Worm (Caenorhabditis elegans) whole organism, late embryonic: ENCODE data around the gene srxa-11.
A peak's percentile ranks its signal among the peaks of the same experiment; 100 is the strongest.

Experiments
- C08G9.2 ChIP-seq: sonication (generic microtip); optimal IDR thresholded peaks from 2 replicates; lab custom pipeline; 2016; ENCODE audit warnings: mild to moderate bottlenecking, missing genetic modification characterization, moderate library complexity, missing compliant biosample characterization
- C38D4.7 ChIP-seq: fragments of 200-800 bp; sonication (Bioruptor generic); optimal IDR thresholded peaks from 2 replicates; lab custom pipeline; 2018; ENCODE audit warnings: mild to moderate bottlenecking, missing genetic modification characterization, moderate library complexity, missing compliant biosample characterization
- F13H6.1 ChIP-seq: sonication (generic microtip); optimal IDR thresholded peaks from 2 replicates; lab custom pipeline; 2016; ENCODE audit warnings: missing genetic modification characterization, missing compliant biosample characterization
- K09A11.1 ChIP-seq: sonication (generic microtip); optimal IDR thresholded peaks from 2 replicates; lab custom pipeline; 2017; ENCODE audit warnings: antibody characterized with exemption, mild to moderate bottlenecking, missing genetic modification characterization, missing compliant biosample characterization; ENCODE audit not compliant: insufficient read depth
- ama-1 ChIP-seq: fragments of 150-350 bp; optimal IDR thresholded peaks from 2 replicates; lab custom pipeline; 2014
- ceh-19 ChIP-seq: fragments of 200-800 bp; sonication (Bioruptor generic); optimal IDR thresholded peaks from 2 replicates; lab custom pipeline; 2018; ENCODE audit warnings: mild to moderate bottlenecking, missing genetic modification characterization, missing compliant biosample characterization
- ceh-2 ChIP-seq: sonication (generic microtip); optimal IDR thresholded peaks from 2 replicates; lab custom pipeline; 2016; ENCODE audit warnings: missing genotype, missing genetic modification characterization, missing compliant biosample characterization
- ceh-24 ChIP-seq: sonication (generic microtip); optimal IDR thresholded peaks from 2 replicates; lab custom pipeline; 2016; ENCODE audit warnings: mild to moderate bottlenecking, missing genetic modification characterization, missing compliant biosample characterization
- ceh-31 ChIP-seq: sonication (generic microtip); optimal IDR thresholded peaks from 2 replicates; lab custom pipeline; 2016; ENCODE audit warnings: missing genetic modification characterization, missing compliant biosample characterization
- ceh-34 ChIP-seq: sonication (generic microtip); optimal IDR thresholded peaks from 2 replicates; lab custom pipeline; 2016; ENCODE audit warnings: mild to moderate bottlenecking, missing genetic modification characterization, missing compliant biosample characterization
- ceh-45 ChIP-seq: fragments of 200-800 bp; sonication (Bioruptor generic); IDR thresholded peaks from 2 replicates; pipeline ENCODE4 v1.3.6; 2022; ENCODE audit warnings: missing genetic modification reagents, missing genetic modification characterization, missing compliant biosample characterization
- ceh-48 ChIP-seq: sonication (generic microtip); optimal IDR thresholded peaks from 2 replicates; lab custom pipeline; 2016; ENCODE audit warnings: missing genetic modification characterization, inconsistent platforms, missing compliant biosample characterization
- ceh-6 ChIP-seq: fragments of 200-800 bp; sonication (Bioruptor generic); optimal IDR thresholded peaks from 2 replicates; lab custom pipeline; 2018; ENCODE audit warnings: mild to moderate bottlenecking, missing genetic modification characterization, missing compliant biosample characterization
- che-1 ChIP-seq: sonication (generic microtip); optimal IDR thresholded peaks from 2 replicates; lab custom pipeline; 2016; ENCODE audit warnings: mild to moderate bottlenecking, missing genetic modification characterization, missing compliant biosample characterization
- dmd-4 ChIP-seq: sonication (generic microtip); optimal IDR thresholded peaks from 2 replicates; lab custom pipeline; 2016; ENCODE audit warnings: borderline replicate concordance, missing genetic modification characterization, missing compliant biosample characterization
- elt-4 ChIP-seq: sonication (generic microtip); optimal IDR thresholded peaks from 2 replicates; lab custom pipeline; 2016; ENCODE audit warnings: missing genetic modification characterization, missing compliant biosample characterization
- eyg-1 ChIP-seq: sonication (generic microtip); optimal IDR thresholded peaks from 2 replicates; lab custom pipeline; 2016; ENCODE audit warnings: missing genotype, missing genetic modification characterization, missing compliant biosample characterization
- fkh-10 ChIP-seq: fragments of 150-350 bp; optimal IDR thresholded peaks from 2 replicates; lab custom pipeline; 2014; ENCODE audit warnings: missing biosample characterization, missing genetic modification reagents, missing genetic modification characterization
- hlh-13 ChIP-seq: fragments of 200-800 bp; sonication (Bioruptor generic); optimal IDR thresholded peaks from 2 replicates; lab custom pipeline; 2018; ENCODE audit warnings: mild to moderate bottlenecking, missing genetic modification characterization, missing compliant biosample characterization
- hlh-30 ChIP-seq: sonication (generic microtip); optimal IDR thresholded peaks from 2 replicates; lab custom pipeline; 2017; ENCODE audit warnings: antibody characterized with exemption, missing genetic modification characterization, missing compliant biosample characterization; ENCODE audit not compliant: insufficient read depth
- hlh-6 ChIP-seq: sonication (generic microtip); optimal IDR thresholded peaks from 2 replicates; lab custom pipeline; 2016; ENCODE audit warnings: missing genotype, missing genetic modification characterization, missing compliant biosample characterization
- lim-6 ChIP-seq: sonication (generic microtip); optimal IDR thresholded peaks from 2 replicates; lab custom pipeline; 2016; ENCODE audit warnings: missing genetic modification characterization, missing compliant biosample characterization
- mec-3 ChIP-seq: sonication (generic microtip); optimal IDR thresholded peaks from 2 replicates; lab custom pipeline; 2016; ENCODE audit warnings: borderline replicate concordance, missing genetic modification characterization, missing compliant biosample characterization
- nfya-1 ChIP-seq: sonication (generic microtip); optimal IDR thresholded peaks from 2 replicates; lab custom pipeline; 2017; ENCODE audit warnings: missing genetic modification characterization, mild to moderate bottlenecking, missing compliant biosample characterization, antibody characterized with exemption, moderate library complexity
- nhr-11 ChIP-seq: fragments of 150-350 bp; optimal IDR thresholded peaks from 2 replicates; lab custom pipeline; 2014; ENCODE audit warnings: missing biosample characterization, missing genetic modification characterization
- pag-3 ChIP-seq: sonication (generic microtip); optimal IDR thresholded peaks from 2 replicates; lab custom pipeline; 2016; ENCODE audit warnings: missing compliant biosample characterization, missing genetic modification characterization, borderline replicate concordance
- pha-2 ChIP-seq: sonication (generic microtip); optimal IDR thresholded peaks from 2 replicates; lab custom pipeline; 2017; ENCODE audit warnings: mild to moderate bottlenecking, missing genetic modification characterization, missing compliant biosample characterization
- pqm-1 ChIP-seq: sonication (generic microtip); optimal IDR thresholded peaks from 2 replicates; lab custom pipeline; 2016; ENCODE audit warnings: missing genetic modification characterization, missing compliant biosample characterization
- rnt-1 ChIP-seq: sonication (generic microtip); optimal IDR thresholded peaks from 2 replicates; lab custom pipeline; 2016; ENCODE audit warnings: missing genetic modification characterization, missing compliant biosample characterization
- sox-4 ChIP-seq: sonication (generic microtip); optimal IDR thresholded peaks from 2 replicates; lab custom pipeline; 2017; ENCODE audit warnings: mild to moderate bottlenecking, missing genetic modification characterization, inconsistent platforms, missing compliant biosample characterization
- syd-9 ChIP-seq: sonication (generic microtip); optimal IDR thresholded peaks from 2 replicates; lab custom pipeline; 2016; ENCODE audit warnings: mild to moderate bottlenecking, missing genetic modification characterization, moderate library complexity, missing compliant biosample characterization
- tbx-7 ChIP-seq: sonication (generic microtip); optimal IDR thresholded peaks from 2 replicates; lab custom pipeline; 2016; ENCODE audit warnings: missing genotype, missing genetic modification characterization, missing compliant biosample characterization
- ttx-3 ChIP-seq: sonication (generic microtip); optimal IDR thresholded peaks from 2 replicates; lab custom pipeline; 2016; ENCODE audit warnings: missing genetic modification reagents, missing genetic modification characterization, missing compliant biosample characterization
- unc-3 ChIP-seq, 2 experiments: fragments of 200-800 bp in 1 of 2; sonication (Bioruptor generic) in 1 of 2; sonication (generic microtip) in 1 of 2; conservative IDR thresholded peaks in 1 of 2; optimal IDR thresholded peaks in 1 of 2; 2 replicates each; pipeline versions ENCODE4 v1.3.6 to Lab custom; 2016 to 2022; ENCODE audit warnings: missing compliant biosample characterization in 2 of 2, missing genetic modification characterization in 2 of 2, missing genetic modification reagents in 1 of 2
- unc-42 ChIP-seq: sonication (generic microtip); optimal IDR thresholded peaks from 2 replicates; lab custom pipeline; 2016; ENCODE audit warnings: missing genotype, missing genetic modification characterization, missing compliant biosample characterization
- zip-5 ChIP-seq: sonication (generic microtip); optimal IDR thresholded peaks from 2 replicates; lab custom pipeline; 2016; ENCODE audit warnings: missing genetic modification characterization, missing compliant biosample characterization

The srxa-11 gene

ce11 chrV:13880163-13880562 lies 43.8 kb upstream of the srxa-11 start:
- no peak for TF ChIP-seq C08G9.2
- no peak for TF ChIP-seq pqm-1 (tag; lab: Kevin White, UChicago)
- no peak for TF ChIP-seq elt-4
- no peak for TF ChIP-seq zip-5 (tag; lab: Kevin White, UChicago)
- peak; percentile 18 for TF ChIP-seq unc-42 (tag; lab: Kevin White, UChicago)
- TF ChIP-seq nfya-1 (tag; lab: Kevin White, UChicago): no peak
- no peak for TF ChIP-seq nhr-11
- TF ChIP-seq ceh-45 (GFP tag; lab: Robert Waterston, UW): no peak
- TF ChIP-seq, all 69 proteins: peak for 1

ce11 chrV:13880607-13881006 lies 43.3 kb upstream of the srxa-11 start, which contains the start of gene T22G5.3:
TSS of gene T22G5.3 (plus strand) at chrV:13880907.
- TF ChIP-seq F13H6.1 (tag; lab: Kevin White, UChicago) (no peak), syd-9 (tag; lab: Kevin White, UChicago) (no peak), hlh-13 (GFP tag; lab: Kevin White, UChicago) (no peak), ceh-31 (no peak), elt-4 (no peak), ama-1 (lab: Kevin White, UChicago) (no peak), unc-3 (GFP tag; conservative IDR thresholded peaks at IDR 0.05; lab: Robert Waterston, UW) (no peak), unc-3 (tag; optimal IDR thresholded peaks at IDR 0.05; lab: Kevin White, UChicago) (no peak), pha-2 (tag; lab: Kevin White, UChicago) (no peak), lim-6 (no peak), hlh-30 (tag; lab: Kevin White, UChicago) (no peak), ceh-2 (tag; lab: Kevin White, UChicago) (no peak), ceh-45 (GFP tag; lab: Robert Waterston, UW) (no peak), nhr-11 (no peak), pag-3 (tag; lab: Kevin White, UChicago) (no peak), C38D4.7 (no peak), mec-3 (tag; lab: Kevin White, UChicago) (no peak), dmd-4 (tag; lab: Kevin White, UChicago) (no peak), rnt-1 (tag; lab: Kevin White, UChicago) (no peak), ceh-6 (GFP tag; lab: Kevin White, UChicago) (no peak)
- TF ChIP-seq, all 69 proteins: peak for 0

ce11 chrV:13887358-13887757 lies 36.6 kb upstream of the srxa-11 start, which contains the start of gene srsx-19:
TSS of gene srsx-19 (plus strand) at chrV:13887658.
- TF ChIP-seq ceh-48 (tag; lab: Kevin White, UChicago): no peak
- TF ChIP-seq lim-6: no peak
- no peak for TF ChIP-seq hlh-13 (GFP tag; lab: Kevin White, UChicago)
- TF ChIP-seq zip-5 (tag; lab: Kevin White, UChicago): no peak
- no peak for TF ChIP-seq syd-9 (tag; lab: Kevin White, UChicago)
- TF ChIP-seq K09A11.1 (tag; lab: Kevin White, UChicago): no peak
- no peak for TF ChIP-seq che-1
- no peak for TF ChIP-seq ceh-34
- no peak for TF ChIP-seq ceh-24 (tag; lab: Kevin White, UChicago)
- TF ChIP-seq fkh-10 (GFP tag; lab: Kevin White, UChicago): no peak
- TF ChIP-seq nhr-11: no peak
- TF ChIP-seq tbx-7 (tag; lab: Kevin White, UChicago): no peak
- no peak for TF ChIP-seq hlh-6 (tag; lab: Kevin White, UChicago)
- no peak for TF ChIP-seq ceh-19
- TF ChIP-seq elt-4: no peak
- TF ChIP-seq eyg-1 (tag; lab: Kevin White, UChicago): no peak
- no peak for TF ChIP-seq pqm-1 (tag; lab: Kevin White, UChicago)
- TF ChIP-seq ceh-45 (GFP tag; lab: Robert Waterston, UW): no peak
- TF ChIP-seq ttx-3: no peak
- no peak for TF ChIP-seq sox-4 (tag; lab: Kevin White, UChicago)
